Worm (Caenorhabditis elegans): ENCODE measurements around the gene syf-3.

syf-3 gene

ce11 chrV:5975724-5976123 lies 35.9 kb downstream of the syf-3 start, which contains the start of gene acy-2:
Gene acy-2 (plus strand): TSS chrV:5976024.
- no peak for TF ChIP-seq W03F9.2 (tag; optimal IDR thresholded peaks at IDR 0.05)
- TF ChIP-seq dao-5 (tag; optimal IDR thresholded peaks at IDR 0.05), result no peak
- TF ChIP-seq him-1 (tag; optimal IDR thresholded peaks at IDR 0.05), result no peak

ce11 chrV:5982722-5983121 lies 42.9 kb downstream of the syf-3 start:
- no peak for TF ChIP-seq dao-5 (tag; optimal IDR thresholded peaks at IDR 0.05)
- TF ChIP-seq him-1 (tag; optimal IDR thresholded peaks at IDR 0.05), result no peak
- TF ChIP-seq W03F9.2 (tag; optimal IDR thresholded peaks at IDR 0.05), result no peak

DNA sequence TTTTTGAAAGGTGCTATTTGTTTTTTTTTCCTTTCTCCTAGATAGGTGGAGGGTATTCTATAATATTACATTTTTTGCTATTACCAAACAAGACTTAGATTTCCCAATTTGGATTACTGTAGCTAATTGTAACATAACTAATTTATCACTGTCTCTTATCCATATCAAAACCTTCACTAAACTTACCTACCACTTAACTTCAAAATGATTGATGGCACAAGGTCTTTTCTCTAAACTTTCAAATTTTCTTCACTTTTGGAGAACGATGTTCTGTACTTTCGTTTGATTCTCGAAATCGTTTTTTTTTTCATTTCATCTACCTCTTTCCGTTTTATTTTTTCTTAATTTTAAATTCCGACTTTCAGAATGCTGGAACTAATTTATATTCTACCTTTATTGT lies 43.6 kb downstream of the syf-3 start, which contains the start of gene dhs-16:
TSS of gene dhs-16 (plus strand) at position 366 of the 400 bp plus-strand sequence.
- TF ChIP-seq dao-5 (tag; optimal IDR thresholded peaks at IDR 0.05) (no peak), him-1 (tag; optimal IDR thresholded peaks at IDR 0.05) (no peak), W03F9.2 (tag; optimal IDR thresholded peaks at IDR 0.05) (no peak)

ce11 chrV:5984244-5984643 lies 44.4 kb downstream of the syf-3 start:
- no peak for TF ChIP-seq him-1 (tag; optimal IDR thresholded peaks at IDR 0.05)
- no peak for TF ChIP-seq W03F9.2 (tag; optimal IDR thresholded peaks at IDR 0.05)
- TF ChIP-seq dao-5 (tag; optimal IDR thresholded peaks at IDR 0.05), result no peak

DNA sequence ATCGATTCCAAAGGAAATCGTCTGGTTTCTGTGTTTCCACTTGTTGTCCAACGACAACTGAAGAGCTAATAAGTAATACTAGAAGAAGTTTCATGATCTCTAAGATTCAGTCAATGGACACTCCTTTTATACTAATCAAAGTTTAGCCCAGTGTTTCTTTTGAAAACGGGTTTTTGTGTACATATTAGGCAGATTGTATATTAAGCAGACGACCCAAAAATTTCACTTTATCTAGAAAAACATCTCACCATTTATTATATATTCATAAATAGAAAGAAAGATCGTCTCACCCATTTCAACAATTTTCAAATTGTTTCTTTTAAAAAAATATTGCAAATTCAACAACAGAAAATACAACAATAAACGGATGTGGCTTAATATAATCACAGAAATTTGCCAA lies 46.9 kb downstream of the syf-3 start, which contains the start of gene C10F3.7:
TSS of gene C10F3.7 (minus strand) at position 101 of the 400 bp plus-strand sequence.
- TF ChIP-seq him-1 (tag; optimal IDR thresholded peaks at IDR 0.05) (no peak), dao-5 (tag; optimal IDR thresholded peaks at IDR 0.05) (no peak), W03F9.2 (tag; optimal IDR thresholded peaks at IDR 0.05) (no peak)

ce11 chrV:5990383-5990782 lies 50.6 kb downstream of the syf-3 start, which contains the start of gene fut-8:
Gene fut-8 (minus strand): TSS chrV:5990483.
- TF ChIP-seq W03F9.2 (tag; optimal IDR thresholded peaks at IDR 0.05) (no peak), him-1 (tag; optimal IDR thresholded peaks at IDR 0.05) (no peak), dao-5 (tag; optimal IDR thresholded peaks at IDR 0.05) (no peak)

ce11 chrV:5991490-5992069 lies 51.8 kb downstream of the syf-3 start:
- TF ChIP-seq W03F9.2 (tag; optimal IDR thresholded peaks at IDR 0.05), result no peak
- peak; percentile 48 for TF ChIP-seq him-1 (tag; optimal IDR thresholded peaks at IDR 0.05)
- TF ChIP-seq dao-5 (tag; optimal IDR thresholded peaks at IDR 0.05), result no peak
